Fruit fly (Drosophila melanogaster) whole organism, adult: ENCODE results near the gene CheB74a.

Experiments
- CG11617 ChIP-seq: fragments of 200-800 bp; sonication (Bioruptor generic); optimal IDR thresholded peaks from 2 replicates; lab custom pipeline; 2017; ENCODE audit warnings: mild to moderate bottlenecking, missing biosample characterization, missing genetic modification reagents, missing genetic modification characterization
- CG12768 ChIP-seq: fragments of 200-800 bp; sonication (Bioruptor generic); optimal IDR thresholded peaks from 2 replicates; lab custom pipeline; 2017; ENCODE audit warnings: missing biosample characterization, missing genetic modification characterization, mild to moderate bottlenecking, moderate library complexity, missing genetic modification reagents
- CG33017 ChIP-seq: fragments of 200-800 bp; sonication (Bioruptor generic); optimal IDR thresholded peaks from 2 replicates; lab custom pipeline; 2018; ENCODE audit warnings: missing biosample characterization, mild to moderate bottlenecking, missing genetic modification characterization, moderate library complexity
- Crg-1 ChIP-seq: fragments of 200-800 bp; sonication (Bioruptor generic); optimal IDR thresholded peaks from 2 replicates; lab custom pipeline; 2016; ENCODE audit warnings: missing biosample characterization, missing genetic modification characterization
- Hr96 ChIP-seq: fragments of 200-800 bp; sonication (Bioruptor generic); optimal IDR thresholded peaks from 2 replicates; lab custom pipeline; 2016; ENCODE audit warnings: missing biosample characterization, missing genetic modification characterization
- kay ChIP-seq: fragments of 200-800 bp; sonication (Bioruptor generic); peaks from one replicate; lab custom pipeline; 2016; ENCODE audit warnings: missing biosample characterization, missing genetic modification characterization, borderline replicate concordance
- ovo ChIP-seq: fragments of 200-800 bp; sonication (Bioruptor generic); optimal IDR thresholded peaks from 2 replicates; lab custom pipeline; 2016; ENCODE audit warnings: missing biosample characterization, missing genetic modification characterization
- toe ChIP-seq: fragments of 200-800 bp; sonication (Bioruptor generic); optimal IDR thresholded peaks from 2 replicates; lab custom pipeline; 2016; ENCODE audit warnings: missing biosample characterization, missing genetic modification characterization

dm6 chr3L:17759072-17759747 is 39.6 kb upstream of the CheB74a start, which contains the start of gene CG32181:
- TF ChIP-seq CG11617 (GFP tag; lab: Kevin White, UChicago), result no peak
- no peak for TF ChIP-seq Hr96
- no peak for TF ChIP-seq CG33017 (tag; lab: Kevin White, UChicago)
- no peak for TF ChIP-seq toe (GFP tag; lab: Kevin White, UChicago)
- no peak for TF ChIP-seq kay (GFP tag; lab: Kevin White, UChicago)
- TF ChIP-seq ovo (GFP tag; lab: Kevin White, UChicago), result no peak
- TF ChIP-seq Crg-1 (GFP tag; lab: Kevin White, UChicago), result no peak
- TF ChIP-seq CG12768 (GFP tag; lab: Kevin White, UChicago), result no peak
